Worm (Caenorhabditis elegans) whole organism, L4/young adult: ENCODE measurements around the gene srt-3.

ENCODE experiments used
- W03F9.2 ChIP-seq: fragments of 150-350 bp; optimal IDR thresholded peaks from 2 replicates; lab custom pipeline; 2014; ENCODE audit warnings: missing biosample characterization, missing genetic modification characterization
- him-1 ChIP-seq: sonication (generic microtip); optimal IDR thresholded peaks from 2 replicates; lab custom pipeline; 2016; ENCODE audit warnings: missing genotype, missing genetic modification reagents, missing genetic modification characterization, missing compliant biosample characterization

ce11 chrV:4295920-4296319 is 35.9 kb upstream of the srt-3 start, which contains the start of gene F47D2.11:
- TF ChIP-seq W03F9.2 (tag; lab: Kevin White, UChicago) (no peak), him-1 (tag; lab: Kevin White, UChicago) (no peak)
